Fruit fly (Drosophila melanogaster): ENCODE measurements around the gene Mad.

dm6 chr2L:3188875-3189274 is 29.4 kb upstream of the Mad start:
- TF ChIP-seq Sin3A (optimal IDR thresholded peaks at IDR 0.05) (no peak), h (optimal IDR thresholded peaks at IDR 0.05) (no peak), Myc (optimal IDR thresholded peaks at IDR 0.05) (no peak), ttk (optimal IDR thresholded peaks at IDR 0.05) (no peak), insv (optimal IDR thresholded peaks at IDR 0.05) (no peak), psq (optimal IDR thresholded peaks at IDR 0.05) (no peak)
